Fruit fly (Drosophila melanogaster) whole organism, prepupa: ENCODE results near the gene UbcE2H.

Experiments used
- Blimp-1 ChIP-seq: fragments of 200-800 bp; sonication (Bioruptor generic); optimal IDR thresholded peaks from 3 replicates; lab custom pipeline; 2017; ENCODE audit warnings: missing biosample characterization, missing genetic modification characterization, mild to moderate bottlenecking, moderate library complexity, missing genetic modification reagents
- CG10669 ChIP-seq: fragments of 200-800 bp; sonication (Bioruptor generic); optimal IDR thresholded peaks from 3 replicates; lab custom pipeline; 2018; ENCODE audit warnings: missing biosample characterization, mild to moderate bottlenecking, missing genetic modification characterization, moderate library complexity
- CG15336 ChIP-seq: fragments of 200-800 bp; sonication (Bioruptor generic); IDR thresholded peaks from 2 replicates; pipeline ENCODE4 v1.3.6; 2022; ENCODE audit warnings: missing biosample characterization, missing genetic modification characterization
- CG1621 ChIP-seq: fragments of 200-800 bp; sonication (Bioruptor generic); optimal IDR thresholded peaks from 3 replicates; lab custom pipeline; 2018; ENCODE audit warnings: missing biosample characterization, mild to moderate bottlenecking, missing genetic modification characterization
- CG6854 ChIP-seq: fragments of 200-800 bp; sonication (Bioruptor generic); optimal IDR thresholded peaks from 2 replicates; lab custom pipeline; 2017; ENCODE audit warnings: missing biosample characterization, mild to moderate bottlenecking, missing genetic modification characterization
- Hr38 ChIP-seq: sonication (Bioruptor generic); optimal IDR thresholded peaks from 2 replicates; lab custom pipeline; 2016; ENCODE audit warnings: missing biosample characterization, missing genetic modification characterization
- Lpt ChIP-seq: fragments of 200-800 bp; sonication (Bioruptor generic); optimal IDR thresholded peaks from 3 replicates; lab custom pipeline; 2016; ENCODE audit warnings: missing biosample characterization, missing genetic modification characterization
- Sox14 ChIP-seq: fragments of 200-800 bp; sonication (Bioruptor generic); optimal IDR thresholded peaks from 3 replicates; lab custom pipeline; 2016; ENCODE audit warnings: missing biosample characterization, missing genetic modification characterization

DNA sequence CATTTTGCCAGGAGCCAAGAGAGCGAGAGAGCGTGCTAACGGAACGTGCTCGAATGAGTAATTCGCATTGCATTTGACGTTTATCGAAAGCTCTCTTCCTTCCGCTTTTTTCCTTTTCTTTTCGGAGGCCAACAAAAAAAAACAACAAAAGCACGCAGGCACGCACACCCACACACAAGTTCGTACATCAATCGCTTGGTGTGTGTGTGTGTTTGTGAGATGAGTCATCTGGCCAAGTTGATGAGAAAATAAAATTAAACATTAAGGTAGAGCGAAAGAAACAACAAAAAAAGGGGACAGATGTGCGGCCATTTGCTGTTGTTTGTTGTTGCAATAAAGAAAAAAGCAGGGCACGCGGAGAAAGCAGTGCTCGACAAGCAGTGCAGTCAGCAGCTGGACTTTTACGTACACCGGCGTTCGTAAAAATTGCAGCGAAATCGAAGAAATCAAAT is 30.6 kb downstream of the UbcE2H start:
- TF ChIP-seq CG6854 (GFP tag; lab: Kevin White, UChicago): peak; percentile 91
- peak; percentile 66 for TF ChIP-seq Lpt (GFP tag; lab: Kevin White, UChicago)
- TF ChIP-seq Blimp-1: peak; percentile 64
- peak; percentile 62 for TF ChIP-seq CG15336
- no peak for TF ChIP-seq CG10669 (GFP tag; lab: Kevin White, UChicago)
- TF ChIP-seq CG1621 (tag; lab: Kevin White, UChicago): peak; percentile 45
- TF ChIP-seq Sox14 (GFP tag; lab: Kevin White, UChicago): peak; percentile 59
- no peak for TF ChIP-seq Hr38 (GFP tag; lab: Kevin White, UChicago)
